Fruit fly (Drosophila melanogaster) whole organism, embryonic: ENCODE measurements around the gene CG2841.

Source experiments
- Ada2b ChIP-seq: fragments of 200-800 bp; sonication (Bioruptor generic); IDR thresholded peaks from 2 replicates; pipeline ENCODE4 v1.3.6; 2022; ENCODE audit warnings: missing biosample characterization, missing genetic modification characterization
- Adf1 ChIP-seq: fragments of 200-800 bp; sonication (Bioruptor generic); IDR thresholded peaks from 2 replicates; pipeline ENCODE4 v1.3.6; 2022; ENCODE audit warnings: missing biosample characterization, missing genetic modification characterization
- Asciz ChIP-seq: fragments of 200-800 bp; sonication (Bioruptor generic); optimal IDR thresholded peaks from 2 replicates; lab custom pipeline; 2017; ENCODE audit warnings: missing biosample characterization, mild to moderate bottlenecking, missing genetic modification characterization, missing genetic modification reagents
- Atf-2 ChIP-seq: fragments of 200-800 bp; sonication (Bioruptor generic); optimal IDR thresholded peaks from 2 replicates; lab custom pipeline; 2016; ENCODE audit warnings: missing biosample characterization, missing genetic modification characterization
- Atf6 ChIP-seq: fragments of 200-800 bp; sonication (Bioruptor generic); IDR thresholded peaks from 2 replicates; pipeline ENCODE4 v1.3.6; 2022; ENCODE audit warnings: missing biosample characterization, missing genetic modification characterization
- B-H1 ChIP-seq: fragments of 200-800 bp; sonication (Bioruptor generic); IDR thresholded peaks from 3 replicates; pipeline ENCODE4 v1.3.6; 2022; ENCODE audit warnings: missing biosample characterization, missing genetic modification characterization
- Bgb ChIP-seq: fragments of 200-800 bp; sonication (Bioruptor generic); IDR thresholded peaks from 2 replicates; pipeline ENCODE4 v1.3.6; 2022; ENCODE audit warnings: missing biosample characterization, missing genetic modification characterization; ENCODE audit not compliant: partially characterized antibody
- C15 ChIP-seq: fragments of 200-800 bp; sonication (Bioruptor generic); IDR thresholded peaks from 3 replicates; pipeline ENCODE4 v1.3.6; 2022; ENCODE audit warnings: missing biosample characterization, missing genetic modification characterization
- CG10267 ChIP-seq: fragments of 200-800 bp; sonication (Bioruptor generic); optimal IDR thresholded peaks from 2 replicates; lab custom pipeline; 2018; ENCODE audit warnings: missing biosample characterization, mild to moderate bottlenecking, missing genetic modification characterization, moderate library complexity
- CG12299 ChIP-seq: fragments of 200-800 bp; sonication (Bioruptor generic); optimal IDR thresholded peaks from 2 replicates; lab custom pipeline; 2018; ENCODE audit warnings: missing biosample characterization, mild to moderate bottlenecking, missing genetic modification characterization
- CG12744 ChIP-seq: fragments of 200-800 bp; sonication (Bioruptor generic); optimal IDR thresholded peaks from 2 replicates; lab custom pipeline; 2016; ENCODE audit warnings: missing biosample characterization, missing genetic modification characterization
- CG13775 ChIP-seq: fragments of 200-800 bp; sonication (Bioruptor generic); optimal IDR thresholded peaks from 3 replicates; lab custom pipeline; 2017; ENCODE audit warnings: missing biosample characterization, mild to moderate bottlenecking, missing genetic modification characterization
- CG1602 ChIP-seq: fragments of 200-800 bp; sonication (Bioruptor generic); optimal IDR thresholded peaks from 3 replicates; lab custom pipeline; 2016; ENCODE audit warnings: missing biosample characterization, missing genetic modification characterization
- CG1603 ChIP-seq: fragments of 200-800 bp; sonication (Bioruptor generic); optimal IDR thresholded peaks from 2 replicates; lab custom pipeline; 2019; ENCODE audit warnings: missing biosample characterization, mild to moderate bottlenecking, missing genetic modification characterization, moderate library complexity
- CG17186 ChIP-seq: fragments of 200-800 bp; sonication (Bioruptor generic); optimal IDR thresholded peaks from 3 replicates; lab custom pipeline; 2017; ENCODE audit warnings: missing biosample characterization, missing genetic modification reagents, missing genetic modification characterization
- CG2116 ChIP-seq: fragments of 200-800 bp; sonication (Bioruptor generic); optimal IDR thresholded peaks from 3 replicates; lab custom pipeline; 2018; ENCODE audit warnings: missing biosample characterization, mild to moderate bottlenecking, missing genetic modification characterization
- CG32767 ChIP-seq: fragments of 200-800 bp; sonication (Bioruptor generic); IDR thresholded peaks from 2 replicates; pipeline ENCODE4 v1.3.6; 2022; ENCODE audit warnings: missing biosample characterization, missing genetic modification characterization
- CG42726 ChIP-seq: fragments of 200-800 bp; sonication (Bioruptor generic); IDR thresholded peaks from 2 replicates; pipeline ENCODE4 v1.3.6; 2022; ENCODE audit warnings: missing biosample characterization, missing genetic modification characterization; ENCODE audit not compliant: partially characterized antibody
- CG4854 ChIP-seq: fragments of 200-800 bp; sonication (Bioruptor generic); optimal IDR thresholded peaks from 2 replicates; lab custom pipeline; 2016; ENCODE audit warnings: missing biosample characterization, missing genetic modification characterization, inconsistent platforms
- CG6854 ChIP-seq: fragments of 200-800 bp; sonication (Bioruptor generic); optimal IDR thresholded peaks from 3 replicates; lab custom pipeline; 2017; ENCODE audit warnings: missing biosample characterization, mild to moderate bottlenecking, missing genetic modification characterization
- CG7357 ChIP-seq: fragments of 200-800 bp; sonication (Bioruptor generic); IDR thresholded peaks from 3 replicates; pipeline ENCODE4 v1.3.6; 2022; ENCODE audit warnings: missing biosample characterization, missing genetic modification characterization
- CG7745 ChIP-seq: fragments of 200-800 bp; sonication (Bioruptor generic); optimal IDR thresholded peaks from 2 replicates; lab custom pipeline; 2018; ENCODE audit warnings: missing biosample characterization, mild to moderate bottlenecking, missing genetic modification characterization, moderate library complexity
- CG7839 ChIP-seq: fragments of 200-800 bp; sonication (Bioruptor generic); optimal IDR thresholded peaks from 3 replicates; lab custom pipeline; 2018; ENCODE audit warnings: missing biosample characterization, mild to moderate bottlenecking, missing genetic modification characterization, moderate library complexity
- CG9797 ChIP-seq: fragments of 200-800 bp; sonication (Bioruptor generic); optimal IDR thresholded peaks from 3 replicates; lab custom pipeline; 2018; ENCODE audit warnings: missing biosample characterization, mild to moderate bottlenecking, missing genetic modification characterization
- CG9876 ChIP-seq: fragments of 200-800 bp; sonication (Bioruptor generic); optimal IDR thresholded peaks from 2 replicates; lab custom pipeline; 2016; ENCODE audit warnings: missing biosample characterization, missing genetic modification characterization
- D19B ChIP-seq: fragments of 200-800 bp; sonication (Bioruptor generic); optimal IDR thresholded peaks from 2 replicates; lab custom pipeline; 2017; ENCODE audit warnings: missing biosample characterization, mild to moderate bottlenecking, missing genetic modification characterization
- H2.0 ChIP-seq: fragments of 200-800 bp; sonication (Bioruptor generic); IDR thresholded peaks from 2 replicates; pipeline ENCODE4 v1.3.6; 2022; ENCODE audit warnings: missing biosample characterization, missing genetic modification characterization
- Hr39 ChIP-seq: fragments of >200 bp; optimal IDR thresholded peaks from 2 replicates; lab custom pipeline; 2017
- MBD-R2 ChIP-seq: fragments of 200-800 bp; sonication (Bioruptor generic); IDR thresholded peaks from 2 replicates; pipeline ENCODE4 v1.3.6; 2022; ENCODE audit warnings: missing biosample characterization, missing genetic modification characterization
- Meics ChIP-seq: fragments of 200-800 bp; sonication (Bioruptor generic); optimal IDR thresholded peaks from 2 replicates; lab custom pipeline; 2017; ENCODE audit warnings: missing biosample characterization, mild to moderate bottlenecking, missing genetic modification characterization
- Pdp1 ChIP-seq, 2 experiments: fragments of 200-800 bp; sonication (Bioruptor generic); optimal IDR thresholded peaks; 3 replicates each; lab custom pipeline; 2016; ENCODE audit warnings: missing biosample characterization in 2 of 2, missing genetic modification characterization in 2 of 2, mild to moderate bottlenecking in 1 of 2, moderate library complexity in 1 of 2
- Six4 ChIP-seq: fragments of 200-800 bp; sonication (Bioruptor generic); optimal IDR thresholded peaks from 2 replicates; lab custom pipeline; 2016; ENCODE audit warnings: missing biosample characterization, missing genetic modification characterization
- Sox102F ChIP-seq: fragments of 200-800 bp; sonication (Bioruptor generic); optimal IDR thresholded peaks from 2 replicates; lab custom pipeline; 2018; ENCODE audit warnings: missing biosample characterization, mild to moderate bottlenecking, missing genetic modification characterization, moderate library complexity
- Sry-β ChIP-seq: fragments of 200-800 bp; sonication (Bioruptor generic); optimal IDR thresholded peaks from 2 replicates; lab custom pipeline; 2018; ENCODE audit warnings: missing biosample characterization, mild to moderate bottlenecking, missing genetic modification characterization, moderate library complexity
- Usf ChIP-seq: fragments of 200-800 bp; sonication (Bioruptor generic); optimal IDR thresholded peaks from 2 replicates; lab custom pipeline; 2017; ENCODE audit warnings: missing genotype, missing biosample characterization, missing genetic modification characterization
- Xbp1 ChIP-seq: fragments of 200-800 bp; sonication (Bioruptor generic); optimal IDR thresholded peaks from 3 replicates; lab custom pipeline; 2016; ENCODE audit warnings: missing biosample characterization, mild to moderate bottlenecking, missing genetic modification characterization
- ase ChIP-seq: fragments of 200-800 bp; sonication (Bioruptor generic); IDR thresholded peaks from 3 replicates; pipeline ENCODE4 v1.3.6; 2022; ENCODE audit warnings: missing biosample characterization, missing genetic modification characterization
- bcd ChIP-seq: fragments of 200-800 bp; sonication (Bioruptor generic); optimal IDR thresholded peaks from 2 replicates; lab custom pipeline; 2017; ENCODE audit warnings: missing biosample characterization, mild to moderate bottlenecking, missing genetic modification characterization
- bowl ChIP-seq: fragments of 200-800 bp; sonication (Bioruptor generic); IDR thresholded peaks from 2 replicates; pipeline ENCODE4 v1.3.6; 2022; ENCODE audit warnings: missing biosample characterization, missing genetic modification characterization
- da ChIP-seq: fragments of 200-800 bp; sonication (Bioruptor generic); optimal IDR thresholded peaks from 2 replicates; lab custom pipeline; 2016; ENCODE audit warnings: missing biosample characterization, missing genetic modification characterization
- dimm ChIP-seq: fragments of 200-800 bp; sonication (Bioruptor generic); IDR thresholded peaks from 2 replicates; pipeline ENCODE4 v1.3.6; 2022; ENCODE audit warnings: missing biosample characterization, missing genetic modification characterization
- emc ChIP-seq: fragments of 200-800 bp; sonication (Bioruptor generic); optimal IDR thresholded peaks from 2 replicates; lab custom pipeline; 2016; ENCODE audit warnings: missing biosample characterization, missing genetic modification characterization
- fd64A ChIP-seq: fragments of 200-800 bp; sonication (Bioruptor generic); optimal IDR thresholded peaks from 3 replicates; lab custom pipeline; 2018; ENCODE audit warnings: missing biosample characterization, mild to moderate bottlenecking, missing genetic modification characterization
- gsb-n ChIP-seq: fragments of 200-800 bp; sonication (Bioruptor generic); optimal IDR thresholded peaks from 3 replicates; lab custom pipeline; 2018; ENCODE audit warnings: missing biosample characterization, mild to moderate bottlenecking, missing genetic modification characterization
- jumu ChIP-seq: fragments of 200-800 bp; sonication (Bioruptor generic); optimal IDR thresholded peaks from 3 replicates; lab custom pipeline; 2016; ENCODE audit warnings: missing biosample characterization, missing genetic modification characterization
- oc ChIP-seq: fragments of 200-800 bp; sonication (Bioruptor generic); optimal IDR thresholded peaks from 2 replicates; lab custom pipeline; 2018; ENCODE audit warnings: missing biosample characterization, mild to moderate bottlenecking, missing genetic modification characterization, moderate library complexity
- pros ChIP-seq: fragments of 200-800 bp; sonication (Bioruptor generic); optimal IDR thresholded peaks from 3 replicates; lab custom pipeline; 2019; ENCODE audit warnings: missing biosample characterization, mild to moderate bottlenecking, missing genetic modification characterization, moderate library complexity
- pum ChIP-seq: fragments of 200-800 bp; sonication (Bioruptor generic); optimal IDR thresholded peaks from 2 replicates; lab custom pipeline; 2016; ENCODE audit warnings: missing biosample characterization, missing genetic modification characterization
- ranshi ChIP-seq: fragments of 200-800 bp; sonication (Bioruptor generic); IDR thresholded peaks from 2 replicates; pipeline ENCODE4 v1.3.6; 2022; ENCODE audit warnings: missing biosample characterization, missing genetic modification characterization
- sna ChIP-seq: fragments of 200-800 bp; sonication (Bioruptor generic); IDR thresholded peaks from 2 replicates; pipeline ENCODE4 v1.3.6; 2022; ENCODE audit warnings: missing biosample characterization, missing genetic modification characterization; ENCODE audit not compliant: partially characterized antibody

The CG2841 gene

DNA sequence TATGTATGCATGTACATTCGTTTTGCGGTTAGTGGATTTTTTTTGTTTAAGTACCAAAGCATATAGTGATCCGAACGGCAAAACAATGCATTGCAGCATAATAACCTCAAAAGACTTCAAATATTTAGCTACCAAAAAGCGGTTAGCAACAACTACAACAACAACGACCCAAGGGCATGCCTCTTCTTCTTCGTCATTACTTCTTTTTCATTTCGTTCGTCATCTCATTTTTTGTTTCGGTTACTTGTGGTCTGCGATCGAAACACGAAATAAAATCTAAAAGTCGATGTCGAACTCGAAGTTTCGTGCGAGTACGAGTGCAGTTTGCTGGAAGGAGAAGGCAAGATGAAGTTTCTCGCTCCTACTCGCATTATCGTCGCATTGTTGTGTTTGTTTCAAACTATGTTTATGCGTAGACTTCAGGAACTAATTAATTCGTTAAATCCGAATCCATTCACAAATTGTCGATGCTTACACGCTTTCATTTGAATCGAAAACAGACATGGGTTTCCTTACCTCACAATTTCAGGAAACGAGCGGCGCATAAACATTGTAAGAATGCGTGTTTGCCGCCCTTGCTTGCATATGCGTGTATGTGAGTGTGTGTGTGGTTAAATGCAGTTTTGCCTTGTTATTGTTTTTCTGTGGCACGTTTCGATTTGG lies 67.3 kb downstream of the CG2841 start (continued):
- TF ChIP-seq CG32767 (GFP tag; lab: Robert Waterston, UW) = peak; percentile 83
- TF ChIP-seq Pdp1 (GFP tag; optimal IDR thresholded peaks at IDR 0.05; lab: Kevin White, UChicago) = peak; percentile 76 to 79
- peak; percentile 58; the same call in 1 of the 2 replicates for TF ChIP-seq dimm (GFP tag; lab: Robert Waterston, UW)
- no peak for TF ChIP-seq CG42726 (GFP tag; lab: Robert Waterston, UW)
- peak; percentile 62 for TF ChIP-seq CG7745 (tag; lab: Kevin White, UChicago)
- TF ChIP-seq gsb-n (tag; lab: Kevin White, UChicago) = peak; percentile 91
- TF ChIP-seq C15 (GFP tag; lab: Robert Waterston, UW) = no peak
- TF ChIP-seq CG7839 = peak; percentile 80
- peak; percentile 78 for TF ChIP-seq pros (GFP tag; lab: Kevin White, UChicago)
- TF ChIP-seq jumu = peak; percentile 72
- TF ChIP-seq Asciz (GFP tag; lab: Kevin White, UChicago) = peak; percentile 78
- TF ChIP-seq ase (GFP tag; lab: Robert Waterston, UW) = peak; percentile 84
- peak; percentile 85 for TF ChIP-seq H2.0 (GFP tag; lab: Robert Waterston, UW)
- peak; percentile 87 for TF ChIP-seq Sox102F (GFP tag; lab: Kevin White, UChicago)
- TF ChIP-seq bcd = peak; percentile 58
- TF ChIP-seq fd64A (GFP tag; lab: Kevin White, UChicago) = peak; percentile 87
- TF ChIP-seq CG2116 (GFP tag; lab: Kevin White, UChicago) = peak; percentile 28
- peak; percentile 76 for TF ChIP-seq Six4 (GFP tag; lab: Kevin White, UChicago)
- peak; percentile 38 for TF ChIP-seq CG4854 (GFP tag; lab: Kevin White, UChicago)
- peak; percentile 26 for TF ChIP-seq Sry-β (GFP tag; lab: Kevin White, UChicago)
- TF ChIP-seq CG1602 = peak; percentile 83
- peak; percentile 60; the same call in 2 of the 3 replicates for TF ChIP-seq B-H1 (GFP tag; lab: Robert Waterston, UW)
- no peak for TF ChIP-seq sna (GFP tag; lab: Robert Waterston, UW)
- TF ChIP-seq Xbp1 (GFP tag; lab: Kevin White, UChicago) = peak; percentile 80
- peak; percentile 49 for TF ChIP-seq CG12744
- TF ChIP-seq da (GFP tag; lab: Kevin White, UChicago) = peak; percentile 7
- peak; percentile 6 for TF ChIP-seq CG9797 (GFP tag; lab: Kevin White, UChicago)
- peak; percentile 72 for TF ChIP-seq Ada2b (GFP tag; lab: Robert Waterston, UW)
- peak; percentile 44 for TF ChIP-seq CG12299 (tag; lab: Kevin White, UChicago)
- TF ChIP-seq CG6854 (GFP tag; lab: Kevin White, UChicago) = peak; percentile 20
- TF ChIP-seq CG7357 (GFP tag; lab: Robert Waterston, UW) = no peak
- TF ChIP-seq pum (GFP tag; lab: Kevin White, UChicago) = peak; percentile 77
- TF ChIP-seq MBD-R2 (GFP tag; lab: Robert Waterston, UW) = 0 out of 2 replicates have a peak, but pooled peaks have one; percentile 13
- TF ChIP-seq CG17186 (GFP tag; lab: Kevin White, UChicago) = peak; percentile 68
- TF ChIP-seq Bgb (GFP tag; lab: Robert Waterston, UW) = no peak
- TF ChIP-seq CG9876 (GFP tag; lab: Kevin White, UChicago) = peak; percentile 40
- no peak for TF ChIP-seq bowl (GFP tag; lab: Robert Waterston, UW)
- peak; percentile 47; the same call in 1 of the 2 replicates for TF ChIP-seq Atf6 (GFP tag; lab: Robert Waterston, UW)
- peak; percentile 89 for TF ChIP-seq oc (tag; lab: Kevin White, UChicago)
- TF ChIP-seq Hr39 (lab: Kevin White, UChicago) = no peak
- TF ChIP-seq CG13775 (GFP tag; lab: Kevin White, UChicago) = peak; percentile 70
- TF ChIP-seq Meics (GFP tag; lab: Kevin White, UChicago) = peak; percentile 27
- peak; percentile 71 for TF ChIP-seq ranshi (GFP tag; lab: Robert Waterston, UW)
- peak; percentile 53 for TF ChIP-seq Usf (GFP tag; lab: Kevin White, UChicago)
- TF ChIP-seq Atf-2 (GFP tag; lab: Kevin White, UChicago) = peak; percentile 70
- TF ChIP-seq emc (GFP tag; lab: Kevin White, UChicago) = peak; percentile 10
- TF ChIP-seq CG10267 (tag; lab: Kevin White, UChicago) = peak; percentile 83
- TF ChIP-seq Adf1 (GFP tag; lab: Robert Waterston, UW) = no peak
- peak; percentile 96 for TF ChIP-seq CG1603 (tag; lab: Kevin White, UChicago)
- no peak for TF ChIP-seq D19B (GFP tag; lab: Kevin White, UChicago)
